Fruit fly (Drosophila melanogaster): ENCODE results near the gene wge.

- TF ChIP-seq psq (optimal IDR thresholded peaks at IDR 0.05) = no peak
- no peak for TF ChIP-seq insv (optimal IDR thresholded peaks at IDR 0.05)
- TF ChIP-seq Sin3A (optimal IDR thresholded peaks at IDR 0.05) = no peak
- no peak for TF ChIP-seq ttk (optimal IDR thresholded peaks at IDR 0.05)
- TF ChIP-seq Myc (optimal IDR thresholded peaks at IDR 0.05) = no peak
- TF ChIP-seq h (optimal IDR thresholded peaks at IDR 0.05) = no peak
Observed at dm6 chr3R:22727456-22727833, 6.5 kb upstream of the wge start.

Data from Kc167 (cell line).